Fruit fly (Drosophila melanogaster) whole organism, adult: ENCODE measurements around the gene CG17549.

Source experiments
- CG11617 ChIP-seq: fragments of 200-800 bp; sonication (Bioruptor generic); optimal IDR thresholded peaks from 2 replicates; lab custom pipeline; 2017; ENCODE audit warnings: mild to moderate bottlenecking, missing biosample characterization, missing genetic modification reagents, missing genetic modification characterization
- CG1620 ChIP-seq: fragments of 200-800 bp; sonication (Bioruptor generic); optimal IDR thresholded peaks from 2 replicates; lab custom pipeline; 2016; ENCODE audit warnings: missing biosample characterization, missing genetic modification characterization
- Clk ChIP-seq: fragments of 200-800 bp; sonication (Bioruptor generic); optimal IDR thresholded peaks from 2 replicates; lab custom pipeline; 2017; ENCODE audit warnings: missing biosample characterization, missing genetic modification characterization
- Mnt ChIP-seq: fragments of 200-800 bp; sonication (Bioruptor generic); optimal IDR thresholded peaks from 2 replicates; lab custom pipeline; 2016; ENCODE audit warnings: missing biosample characterization, mild to moderate bottlenecking, missing genetic modification characterization
- kay ChIP-seq: fragments of 200-800 bp; sonication (Bioruptor generic); peaks from one replicate; lab custom pipeline; 2016; ENCODE audit warnings: missing biosample characterization, missing genetic modification characterization, borderline replicate concordance

DNA sequence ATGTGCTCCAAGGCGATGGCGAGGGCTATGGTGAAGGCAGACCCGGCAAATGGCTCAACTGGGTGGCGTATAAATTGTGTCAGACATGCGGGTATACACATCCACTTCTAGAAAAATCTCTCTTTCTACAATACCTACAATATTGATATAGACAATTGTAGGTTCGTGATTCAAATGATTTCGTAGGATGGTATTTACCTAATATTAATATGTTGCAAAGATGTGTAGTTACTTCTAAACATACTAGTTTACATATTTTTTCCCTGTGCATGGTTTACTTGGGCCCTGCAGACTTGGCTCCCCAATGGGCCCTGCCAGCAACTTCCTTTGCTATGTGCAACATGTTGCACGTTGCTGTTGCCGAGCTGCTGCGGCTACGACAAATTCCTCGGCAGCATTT lies 47.9 kb downstream of the CG17549 start:
- TF ChIP-seq kay (GFP tag; lab: Kevin White, UChicago) (no peak), CG11617 (GFP tag; lab: Kevin White, UChicago) (no peak), Mnt (no peak), CG1620 (GFP tag; lab: Kevin White, UChicago) (no peak), Clk (no peak)
